Worm (Caenorhabditis elegans) whole organism, L4 larva: ENCODE results near the gene nspg-5.
A peak's percentile ranks its signal among the peaks of the same experiment; 100 is the strongest.

Experiments
- D1046.2 ChIP-seq: fragments of 200-800 bp; sonication (Bioruptor generic); IDR thresholded peaks from 2 replicates; pipeline ENCODE4 v1.3.6; 2022; ENCODE audit warnings: missing genetic modification characterization, missing compliant biosample characterization
- T20F7.1 ChIP-seq: fragments of 200-800 bp; sonication (Bioruptor generic); optimal IDR thresholded peaks from 2 replicates; lab custom pipeline; 2018; ENCODE audit warnings: mild to moderate bottlenecking, missing genetic modification characterization, missing compliant biosample characterization
- Y48G9A.11 ChIP-seq: fragments of 200-800 bp; sonication (Bioruptor generic); IDR thresholded peaks from 2 replicates; pipeline ENCODE4 v1.3.6; 2022; ENCODE audit warnings: missing genetic modification reagents, missing genetic modification characterization, missing compliant biosample characterization
- Y75B8A.6 ChIP-seq: fragments of 200-800 bp; sonication (Bioruptor generic); IDR thresholded peaks from 2 replicates; pipeline ENCODE4 v1.3.6; 2022; ENCODE audit warnings: missing genetic modification reagents, missing genetic modification characterization, missing compliant biosample characterization
- ama-1 ChIP-seq: fragments of 150-350 bp; optimal IDR thresholded peaks from 2 replicates; lab custom pipeline; 2014; ENCODE audit warnings: inconsistent platforms, mixed read lengths
- ceh-20 ChIP-seq: fragments of 200-800 bp; sonication (Bioruptor generic); IDR thresholded peaks from 2 replicates; pipeline ENCODE4 v1.3.6; 2022; ENCODE audit warnings: missing genetic modification reagents, missing genetic modification characterization, missing compliant biosample characterization
- ceh-28 ChIP-seq: fragments of 150-350 bp; optimal IDR thresholded peaks from 2 replicates; lab custom pipeline; 2014; ENCODE audit warnings: missing biosample characterization, missing genetic modification reagents, missing genetic modification characterization
- ceh-82 ChIP-seq: sonication (generic microtip); optimal IDR thresholded peaks from 2 replicates; lab custom pipeline; 2017; ENCODE audit warnings: missing biosample characterization, missing genetic modification characterization
- ctbp-1 ChIP-seq: fragments of 200-800 bp; sonication (Bioruptor generic); IDR thresholded peaks from 2 replicates; pipeline ENCODE4 v1.3.6; 2022; ENCODE audit warnings: missing genetic modification reagents, missing genetic modification characterization, missing compliant biosample characterization
- daf-16 ChIP-seq, 3 experiments: sonication (generic microtip); optimal IDR thresholded peaks; 2 replicates each; lab custom pipeline; 2016 to 2017; ENCODE audit warnings: missing genetic modification characterization in 3 of 3, missing genetic modification reagents in 3 of 3, mild to moderate bottlenecking in 2 of 3, missing compliant biosample characterization in 2 of 3, missing biosample characterization in 1 of 3, moderate library complexity in 1 of 3
- daf-8 ChIP-seq: fragments of 200-800 bp; sonication (Bioruptor generic); IDR thresholded peaks from 2 replicates; pipeline ENCODE4 v1.3.6; 2022; ENCODE audit warnings: missing genetic modification characterization, missing compliant biosample characterization
- dmd-6 ChIP-seq: fragments of 200-800 bp; sonication (Bioruptor generic); IDR thresholded peaks from 2 replicates; pipeline ENCODE4 v1.3.6; 2022; ENCODE audit warnings: missing genetic modification reagents, missing genetic modification characterization, missing compliant biosample characterization
- dmd-8 ChIP-seq: fragments of 200-800 bp; sonication (Bioruptor generic); IDR thresholded peaks from 2 replicates; pipeline ENCODE4 v1.3.6; 2022; ENCODE audit warnings: missing genetic modification characterization, missing compliant biosample characterization
- dve-1 ChIP-seq: sonication (generic microtip); optimal IDR thresholded peaks from 2 replicates; lab custom pipeline; 2017; ENCODE audit warnings: antibody characterized with exemption, mild to moderate bottlenecking, missing genetic modification characterization, missing compliant biosample characterization; ENCODE audit not compliant: insufficient read depth
- egl-27 ChIP-seq: sonication (generic microtip); optimal IDR thresholded peaks from 3 replicates; lab custom pipeline; 2017; ENCODE audit warnings: missing biosample characterization, missing genetic modification reagents, missing genetic modification characterization
- fkh-10 ChIP-seq: fragments of 150-350 bp; optimal IDR thresholded peaks from 2 replicates; lab custom pipeline; 2014; ENCODE audit warnings: missing biosample characterization, missing genetic modification reagents, missing genetic modification characterization
- hlh-11 ChIP-seq: fragments of 200-800 bp; sonication (Bioruptor generic); optimal IDR thresholded peaks from 2 replicates; lab custom pipeline; 2018; ENCODE audit warnings: mild to moderate bottlenecking, missing genetic modification characterization, missing compliant biosample characterization
- hlh-30 ChIP-seq: sonication (generic microtip); optimal IDR thresholded peaks from 2 replicates; lab custom pipeline; 2017; ENCODE audit warnings: antibody characterized with exemption, mild to moderate bottlenecking, missing genetic modification characterization, missing compliant biosample characterization; ENCODE audit not compliant: insufficient read depth
- hmg-1.1 ChIP-seq: fragments of 200-800 bp; sonication (Bioruptor generic); IDR thresholded peaks from 2 replicates; pipeline ENCODE4 v1.3.6; 2022; ENCODE audit warnings: missing genetic modification reagents, missing genetic modification characterization, missing compliant biosample characterization
- jun-1 ChIP-seq: fragments of 150-350 bp; optimal IDR thresholded peaks from 2 replicates; lab custom pipeline; 2014; ENCODE audit warnings: missing biosample characterization, missing genetic modification reagents, missing genetic modification characterization
- lim-7 ChIP-seq: fragments of 200-800 bp; sonication (Bioruptor generic); IDR thresholded peaks from 2 replicates; pipeline ENCODE4 v1.3.6; 2022; ENCODE audit warnings: missing genetic modification characterization, missing compliant biosample characterization
- lin-13 ChIP-seq: fragments of 150-350 bp; optimal IDR thresholded peaks from 2 replicates; lab custom pipeline; 2014; ENCODE audit warnings: missing biosample characterization, missing genetic modification reagents, missing genetic modification characterization
- lin-15B ChIP-seq: fragments of 150-350 bp; sonication (generic microtip); optimal IDR thresholded peaks from 3 replicates; lab custom pipeline; 2014; ENCODE audit warnings: missing biosample characterization, missing genetic modification characterization
- lin-39 ChIP-seq: fragments of 150-350 bp; optimal IDR thresholded peaks from 2 replicates; lab custom pipeline; 2014; ENCODE audit warnings: missing biosample characterization, missing genetic modification reagents, missing genetic modification characterization
- madf-9 ChIP-seq: fragments of 200-800 bp; sonication (Bioruptor generic); conservative IDR thresholded peaks from 2 replicates; pipeline ENCODE4 v1.3.6; 2022; ENCODE audit warnings: missing genetic modification reagents, missing genetic modification characterization, missing compliant biosample characterization
- mdt-29 ChIP-seq: fragments of 200-800 bp; sonication (Bioruptor generic); IDR thresholded peaks from 2 replicates; pipeline ENCODE4 v1.3.6; 2022; ENCODE audit warnings: missing genetic modification reagents, missing genetic modification characterization, missing compliant biosample characterization
- mep-1 ChIP-seq: fragments of 150-350 bp; sonication (generic microtip); optimal IDR thresholded peaks from 3 replicates; lab custom pipeline; 2014; ENCODE audit warnings: missing biosample characterization, missing genetic modification characterization
- mes-2 ChIP-seq: sonication (generic microtip); optimal IDR thresholded peaks from 2 replicates; lab custom pipeline; 2016; ENCODE audit warnings: missing genotype, mild to moderate bottlenecking, missing genetic modification characterization, missing compliant biosample characterization; ENCODE audit not compliant: poor library complexity, severe bottlenecking
- mxl-3 ChIP-seq: fragments of 200-800 bp; sonication (Bioruptor generic); optimal IDR thresholded peaks from 2 replicates; lab custom pipeline; 2018; ENCODE audit warnings: mild to moderate bottlenecking, missing genetic modification characterization, missing compliant biosample characterization
- nhr-10 ChIP-seq: fragments of 150-350 bp; optimal IDR thresholded peaks from 2 replicates; lab custom pipeline; 2014; ENCODE audit warnings: missing biosample characterization, missing genetic modification characterization
- nhr-237 ChIP-seq: sonication (generic microtip); optimal IDR thresholded peaks from 2 replicates; lab custom pipeline; 2017; ENCODE audit warnings: missing biosample characterization, missing genetic modification characterization
- nhr-28 ChIP-seq: fragments of 150-350 bp; optimal IDR thresholded peaks from 2 replicates; lab custom pipeline; 2014; ENCODE audit warnings: missing biosample characterization, missing genetic modification characterization
- nhr-48 ChIP-seq: sonication (generic microtip); optimal IDR thresholded peaks from 2 replicates; lab custom pipeline; 2016; ENCODE audit warnings: mild to moderate bottlenecking, missing genetic modification characterization, missing compliant biosample characterization
- nhr-6 ChIP-seq: fragments of 150-350 bp; optimal IDR thresholded peaks from 2 replicates; lab custom pipeline; 2014; ENCODE audit warnings: missing biosample characterization, missing genetic modification characterization
- pha-4 ChIP-seq, 2 experiments: fragments of 150-350 bp in 1 of 2; fragments of 200-800 bp in 1 of 2; sonication (Bioruptor generic) in 1 of 2; IDR thresholded peaks in 1 of 2; optimal IDR thresholded peaks in 1 of 2; 2 replicates each; pipeline versions ENCODE4 v1.3.6 to Lab custom; 2014 to 2022; ENCODE audit warnings: missing genetic modification characterization in 2 of 2, missing genetic modification reagents in 2 of 2, missing biosample characterization in 1 of 2, missing compliant biosample characterization in 1 of 2
- saeg-2 ChIP-seq: fragments of 200-800 bp; sonication (Bioruptor generic); IDR thresholded peaks from 2 replicates; pipeline ENCODE4 v1.3.6; 2022; ENCODE audit warnings: missing genetic modification reagents, missing genetic modification characterization, missing compliant biosample characterization
- sdz-12 ChIP-seq: fragments of 200-800 bp; sonication (Bioruptor generic); optimal IDR thresholded peaks from 2 replicates; lab custom pipeline; 2018; ENCODE audit warnings: mild to moderate bottlenecking, missing genetic modification characterization, missing compliant biosample characterization
- set-16 ChIP-seq: fragments of 200-800 bp; sonication (Bioruptor generic); IDR thresholded peaks from 2 replicates; pipeline ENCODE4 v1.3.6; 2022; ENCODE audit warnings: missing genetic modification reagents, missing genetic modification characterization, missing compliant biosample characterization
- skn-1 ChIP-seq: fragments of 150-350 bp; optimal IDR thresholded peaks from 2 replicates; lab custom pipeline; 2014; ENCODE audit warnings: missing biosample characterization, missing genetic modification characterization
- spr-1 ChIP-seq: sonication (generic microtip); optimal IDR thresholded peaks from 2 replicates; lab custom pipeline; 2016; ENCODE audit warnings: mild to moderate bottlenecking, missing genetic modification characterization, missing compliant biosample characterization
- tag-97 ChIP-seq: fragments of 200-800 bp; sonication (Bioruptor generic); IDR thresholded peaks from 2 replicates; pipeline ENCODE4 v1.3.6; 2022; ENCODE audit warnings: missing genetic modification characterization, missing compliant biosample characterization
- unc-130 ChIP-seq: sonication (generic microtip); optimal IDR thresholded peaks from 2 replicates; lab custom pipeline; 2016; ENCODE audit warnings: missing genetic modification reagents, missing genetic modification characterization, missing compliant biosample characterization
- unc-39 ChIP-seq: sonication (generic microtip); optimal IDR thresholded peaks from 2 replicates; lab custom pipeline; 2017; ENCODE audit warnings: missing biosample characterization, missing genetic modification characterization
- unc-62 ChIP-seq, 3 experiments: fragments of 150-350 bp in 1 of 3; sonication (generic microtip); optimal IDR thresholded peaks in 2 of 3; peaks in 1 of 3; 1 replicate in 1 of 3; 2 replicates in 2 of 3; lab custom pipeline; 2014 to 2017; ENCODE audit warnings: missing biosample characterization in 3 of 3, missing genetic modification characterization in 3 of 3, missing genetic modification reagents in 3 of 3, missing genotype in 1 of 3
- zfp-2 ChIP-seq: sonication (generic microtip); optimal IDR thresholded peaks from 2 replicates; lab custom pipeline; 2016; ENCODE audit warnings: mild to moderate bottlenecking, missing genetic modification characterization, missing compliant biosample characterization
- zip-2 ChIP-seq: fragments of 150-350 bp; optimal IDR thresholded peaks from 2 replicates; lab custom pipeline; 2014; ENCODE audit warnings: missing biosample characterization, missing genetic modification characterization
- ztf-7 ChIP-seq: fragments of 150-350 bp; optimal IDR thresholded peaks from 2 replicates; lab custom pipeline; 2014; ENCODE audit warnings: missing biosample characterization, missing genetic modification characterization

The nspg-5 gene

DNA sequence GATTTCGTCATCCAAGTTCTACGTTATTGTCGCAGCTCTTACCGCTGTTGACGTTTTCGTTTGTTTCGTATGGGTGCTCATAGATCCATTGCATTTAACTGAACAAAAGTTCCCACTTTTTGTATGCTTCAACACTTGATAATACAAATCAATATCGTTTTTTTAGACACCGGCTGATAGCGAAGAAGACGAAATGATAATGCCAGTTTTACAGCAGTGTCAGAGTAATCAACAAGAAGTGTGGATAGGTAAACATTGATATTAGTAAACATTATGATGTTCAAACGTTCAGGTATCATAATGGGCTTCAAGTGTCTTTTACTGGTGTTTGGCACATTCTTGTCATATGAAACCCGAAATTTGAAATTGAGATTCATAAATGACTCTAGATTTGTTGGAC lies 15.6 kb upstream of the nspg-5 start (continued):
- TF ChIP-seq hlh-11 (tag; lab: Kevin White, UChicago) = peak; percentile 37
- TF ChIP-seq Y48G9A.11 (GFP tag; lab: Robert Waterston, UW) = no peak
- no peak for TF ChIP-seq ctbp-1
- TF ChIP-seq fkh-10 (GFP tag; lab: Kevin White, UChicago) = no peak
- no peak for TF ChIP-seq zip-2 (tag; lab: Kevin White, UChicago)
- no peak for TF ChIP-seq mep-1 (tag; lab: Kevin White, UChicago)
- TF ChIP-seq dve-1 = peak; percentile 58
- TF ChIP-seq set-16 (GFP tag; lab: Robert Waterston, UW) = no peak
- TF ChIP-seq ceh-82 (tag; lab: Kevin White, UChicago) = no peak
- no peak for TF ChIP-seq lim-7 (GFP tag; lab: Robert Waterston, UW)
- TF ChIP-seq spr-1 (tag; lab: Kevin White, UChicago) = no peak
- no peak for TF ChIP-seq unc-62 (GFP tag; optimal IDR thresholded peaks at IDR 0.05 in 1 of 2; lab: Kevin White, UChicago)
- TF ChIP-seq unc-62 (tag; optimal IDR thresholded peaks at IDR 0.05; lab: Kevin White, UChicago) = no peak
- no peak for TF ChIP-seq saeg-2
- TF ChIP-seq mxl-3 (GFP tag; lab: Kevin White, UChicago) = no peak
- no peak for TF ChIP-seq ama-1 (lab: Kevin White, UChicago)
- no peak for TF ChIP-seq nhr-48 (tag; lab: Kevin White, UChicago)
- TF ChIP-seq pha-4 (GFP tag; IDR thresholded peaks at IDR 0.05; lab: Robert Waterston, UW) = no peak
- no peak for TF ChIP-seq pha-4 (tag; optimal IDR thresholded peaks at IDR 0.05; lab: Kevin White, UChicago)
- no peak for TF ChIP-seq ceh-20 (GFP tag; lab: Robert Waterston, UW)
- no peak for TF ChIP-seq mes-2 (tag; lab: Kevin White, UChicago)
- TF ChIP-seq dmd-8 = no peak
- no peak for TF ChIP-seq tag-97 (GFP tag; lab: Robert Waterston, UW)
- TF ChIP-seq madf-9 (GFP tag; lab: Robert Waterston, UW) = no peak
- TF ChIP-seq nhr-10 = no peak
- no peak for TF ChIP-seq T20F7.1 (GFP tag; lab: Kevin White, UChicago)
- no peak for TF ChIP-seq ceh-28
- TF ChIP-seq lin-13 = no peak
- no peak for TF ChIP-seq ztf-7 (tag; lab: Kevin White, UChicago)
- no peak for TF ChIP-seq unc-39 (tag; lab: Kevin White, UChicago)
- peak; percentile 6 for TF ChIP-seq hlh-30 (tag; lab: Kevin White, UChicago)
- TF ChIP-seq daf-16 (GFP tag; optimal IDR thresholded peaks at IDR 0.05; lab: Kevin White, UChicago) = no peak
- peak; percentile 99 for TF ChIP-seq daf-16 (tag; optimal IDR thresholded peaks at IDR 0.05; lab: Kevin White, UChicago)
- TF ChIP-seq jun-1 (tag; lab: Kevin White, UChicago) = no peak
- no peak for TF ChIP-seq sdz-12 (GFP tag; lab: Kevin White, UChicago)
- no peak for TF ChIP-seq lin-15B (tag; lab: Kevin White, UChicago)
- no peak for TF ChIP-seq lin-39
- TF ChIP-seq egl-27 = no peak
- no peak for TF ChIP-seq nhr-237
- TF ChIP-seq zfp-2 (tag; lab: Kevin White, UChicago) = no peak

ce11 chrX:2969447-2969989 lies 12.3 kb upstream of the nspg-5 start:
- TF ChIP-seq hmg-1.1 (GFP tag; lab: Robert Waterston, UW) (peak; percentile 8), ama-1 (lab: Kevin White, UChicago) (no peak)

DNA sequence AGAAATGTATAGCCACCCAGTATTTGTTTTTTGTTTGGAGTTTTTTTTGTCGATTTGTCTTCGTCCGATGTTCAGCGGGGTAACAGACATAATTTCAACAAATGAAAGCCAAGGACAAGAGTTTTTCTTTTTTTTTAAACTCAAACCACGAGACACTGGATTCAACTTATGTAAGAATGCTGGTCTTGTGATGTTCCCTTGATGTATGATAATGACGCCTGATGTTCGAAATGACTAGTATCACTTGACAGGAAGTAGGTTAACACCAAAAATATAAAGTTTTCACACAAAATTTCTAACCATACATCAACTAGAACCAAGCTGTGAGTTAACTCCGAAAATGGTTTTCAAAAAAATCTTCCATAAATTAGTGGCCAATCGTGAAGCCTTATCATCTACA lies 11.6 kb upstream of the nspg-5 start:
- TF ChIP-seq nhr-28 = peak; percentile 2
- no peak for TF ChIP-seq skn-1
- TF ChIP-seq hlh-30 (tag; lab: Kevin White, UChicago) = peak; percentile 91
- no peak for TF ChIP-seq daf-8
- no peak for TF ChIP-seq unc-130 (GFP tag; lab: Kevin White, UChicago)
- no peak for TF ChIP-seq Y75B8A.6 (GFP tag; lab: Robert Waterston, UW)
- TF ChIP-seq dmd-6 (GFP tag; lab: Robert Waterston, UW) = peak; percentile 25; the same call in 1 of the 2 replicates
- TF ChIP-seq dve-1 = peak; percentile 16
- peak; percentile 13 for TF ChIP-seq mep-1 (tag; lab: Kevin White, UChicago)
- TF ChIP-seq nhr-6 (tag; lab: Kevin White, UChicago) = no peak
- no peak for TF ChIP-seq nhr-48 (tag; lab: Kevin White, UChicago)
- TF ChIP-seq T20F7.1 (GFP tag; lab: Kevin White, UChicago) = no peak
- 0 out of 2 replicates have a peak, but pooled peaks have one; percentile 28 for TF ChIP-seq mdt-29 (GFP tag; lab: Robert Waterston, UW)
- TF ChIP-seq D1046.2 = no peak
- TF ChIP-seq zfp-2 (tag; lab: Kevin White, UChicago) = no peak
